Worm (Caenorhabditis elegans) whole organism, mixed stage, embryonic: ENCODE measurements around the gene Y71H2B.8.

ENCODE experiments used
- ham-2 ChIP-seq: fragments of 200-800 bp; sonication (Bioruptor generic); optimal IDR thresholded peaks from 2 replicates; lab custom pipeline; 2018; ENCODE audit warnings: mild to moderate bottlenecking, missing genetic modification characterization, missing compliant biosample characterization
- lin-13 ChIP-seq: fragments of 150-350 bp; optimal IDR thresholded peaks from 2 replicates; lab custom pipeline; 2014; ENCODE audit warnings: missing biosample characterization, missing genetic modification characterization
- unc-120 ChIP-seq: sonication (generic microtip); optimal IDR thresholded peaks from 2 replicates; lab custom pipeline; 2017; ENCODE audit warnings: missing genetic modification characterization, missing compliant biosample characterization; ENCODE audit not compliant: poor library complexity, severe bottlenecking

ce11 chrIII:2628690-2629089 is 49.6 kb downstream of the Y71H2B.8 start, which contains the start of gene acbp-8:
- TF ChIP-seq lin-13 (no peak), unc-120 (no peak), ham-2 (GFP tag; lab: Kevin White, UChicago) (no peak)
